Fruit fly (Drosophila melanogaster) whole organism, wandering third instar larva: ENCODE data around the gene CG32523.

ENCODE experiments used
- Abd-B ChIP-seq: fragments of >200 bp; optimal IDR thresholded peaks from 2 replicates; lab custom pipeline; 2017; ENCODE audit warnings: missing biosample characterization, missing genetic modification characterization
- Hnf4 ChIP-seq: fragments of 200-800 bp; sonication (Bioruptor generic); optimal IDR thresholded peaks from 2 replicates; lab custom pipeline; 2016; ENCODE audit warnings: missing biosample characterization, mild to moderate bottlenecking, missing genetic modification characterization
- Hr78 ChIP-seq: fragments of >200 bp; optimal IDR thresholded peaks from 2 replicates; lab custom pipeline; 2017; ENCODE audit warnings: missing biosample characterization, missing genetic modification characterization
- Rel ChIP-seq, 2 experiments: fragments of 200-800 bp; sonication (Bioruptor generic) in 1 of 2; optimal IDR thresholded peaks; 2 replicates in 1 of 2; 3 replicates in 1 of 2; lab custom pipeline; 2016 to 2019; ENCODE audit warnings: mild to moderate bottlenecking in 2 of 2, missing biosample characterization in 2 of 2, missing genetic modification characterization in 2 of 2, moderate library complexity in 1 of 2
- Sp1 ChIP-seq: fragments of 200-800 bp; sonication (Bioruptor generic); optimal IDR thresholded peaks from 3 replicates; lab custom pipeline; 2019; ENCODE audit warnings: missing biosample characterization, mild to moderate bottlenecking, missing genetic modification characterization, moderate library complexity
- Vsx2 ChIP-seq: fragments of 200-300, 225-300 bp; sonication (Bioruptor generic); optimal IDR thresholded peaks from 2 replicates; lab custom pipeline; 2018; ENCODE audit warnings: missing biosample characterization, missing genetic modification characterization; ENCODE audit not compliant: partially characterized antibody
- br ChIP-seq: fragments of 200-800 bp; sonication (Bioruptor generic); optimal IDR thresholded peaks from 2 replicates; lab custom pipeline; 2016; ENCODE audit warnings: missing biosample characterization, missing genetic modification characterization
- foxo ChIP-seq, 2 experiments: fragments of 200-800 bp; sonication (Bioruptor generic); optimal IDR thresholded peaks; 2 replicates in 1 of 2; 3 replicates in 1 of 2; lab custom pipeline; 2016 to 2017; ENCODE audit warnings: missing biosample characterization in 2 of 2, missing genetic modification characterization in 2 of 2
- fru ChIP-seq: fragments of 200-800 bp; sonication (Bioruptor generic); optimal IDR thresholded peaks from 3 replicates; lab custom pipeline; 2016; ENCODE audit warnings: missing biosample characterization, mild to moderate bottlenecking, missing genetic modification characterization
- h ChIP-seq: fragments of 200-800 bp; sonication (Bioruptor generic); optimal IDR thresholded peaks from 3 replicates; lab custom pipeline; 2016; ENCODE audit warnings: missing biosample characterization, mild to moderate bottlenecking, missing genetic modification characterization
- psq ChIP-seq: fragments of 200-800 bp; sonication (Bioruptor generic); optimal IDR thresholded peaks from 3 replicates; lab custom pipeline; 2017; ENCODE audit warnings: missing biosample characterization, mild to moderate bottlenecking, missing genetic modification characterization, moderate library complexity
- sage ChIP-seq: fragments of 200-800 bp; sonication (Bioruptor generic); optimal IDR thresholded peaks from 2 replicates; lab custom pipeline; 2016; ENCODE audit warnings: missing biosample characterization, mild to moderate bottlenecking, missing genetic modification characterization

- no peak for TF ChIP-seq h (GFP tag; lab: Kevin White, UChicago)
- TF ChIP-seq Sp1 (GFP tag; lab: Kevin White, UChicago) = no peak
- TF ChIP-seq Rel (GFP tag; optimal IDR thresholded peaks at IDR 0.05; lab: Kevin White, UChicago) = no peak
- TF ChIP-seq Rel (tag; optimal IDR thresholded peaks at IDR 0.05; lab: Kevin White, UChicago) = no peak
- no peak for TF ChIP-seq sage (GFP tag; lab: Kevin White, UChicago)
- no peak for TF ChIP-seq foxo (GFP tag; optimal IDR thresholded peaks at IDR 0.05; lab: Kevin White, UChicago)
- no peak for TF ChIP-seq Hnf4 (GFP tag; lab: Kevin White, UChicago)
- TF ChIP-seq Vsx2 (GFP tag; lab: Kevin White, UChicago) = no peak
- TF ChIP-seq fru (GFP tag; lab: Kevin White, UChicago) = no peak
- TF ChIP-seq Hr78 = no peak
- TF ChIP-seq Abd-B (GFP tag; lab: Kevin White, UChicago) = no peak
- TF ChIP-seq br = no peak
- no peak for TF ChIP-seq psq
These were observed 24.7 kb upstream of the CG32523 start, which contains the start of gene ccb for dm6 chrX:21192953-21193352.
